Fruit fly (Drosophila melanogaster): Measurements from ENCODE around the gene CG2202.

DNA sequence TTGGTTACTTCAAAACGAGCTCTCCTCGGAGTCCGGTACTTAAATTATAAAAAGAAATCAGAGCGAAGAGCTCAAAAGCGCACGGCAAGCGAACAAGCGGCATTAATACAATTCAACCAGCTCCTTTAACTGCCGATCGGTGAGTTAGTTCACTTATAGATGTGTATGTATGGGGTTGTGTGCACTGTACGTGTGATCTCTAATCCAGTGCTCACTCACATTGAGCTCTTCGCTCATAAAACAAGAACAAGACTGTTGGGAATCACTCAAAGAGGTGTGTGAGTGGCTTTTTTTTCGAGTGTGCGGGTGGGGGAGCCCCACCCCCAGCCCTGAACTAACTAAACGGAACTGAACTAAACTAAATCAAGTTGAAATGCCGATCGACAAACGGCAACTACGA lies 42.6 kb downstream of the CG2202 start, which contains the start of gene Ork1:
- TF ChIP-seq psq (optimal IDR thresholded peaks at IDR 0.05) (no peak), Dll (optimal IDR thresholded peaks at IDR 0.05) (no peak), CG8478 (optimal IDR thresholded peaks at IDR 0.05) (no peak), pan (optimal IDR thresholded peaks at IDR 0.05) (no peak)
